Fruit fly (Drosophila melanogaster): ENCODE data around the gene Osi8.
A peak's percentile ranks its signal among the peaks of the same experiment; 100 is the strongest.

The Osi8 gene

dm6 chr3R:6233104-6233503 lies 21.9 kb upstream of the Osi8 start (continued):
- TF ChIP-seq Hr51 (GFP tag; optimal IDR thresholded peaks at IDR 0.05), result peak in 1 of 2 experiments; percentile 37
- TF ChIP-seq CG1603 (tag; optimal IDR thresholded peaks at IDR 0.05), result peak; percentile 32
- no peak for TF ChIP-seq hth (optimal IDR thresholded peaks at IDR 0.05)
- peak; percentile 48 for TF ChIP-seq gem (tag; optimal IDR thresholded peaks at IDR 0.05)
- 0 out of 3 replicates have a peak, but pooled peaks have one; percentile 31 for TF ChIP-seq CG17361 (GFP tag; IDR thresholded peaks at IDR 0.05)
- 0 out of 3 replicates have a peak, but pooled peaks have one; percentile 8 for TF ChIP-seq row (GFP tag; IDR thresholded peaks at IDR 0.05)
- TF ChIP-seq CG17359 (tag; optimal IDR thresholded peaks at IDR 0.05), result peak; percentile 16
- peak; percentile 80 for TF ChIP-seq sens (GFP tag)
- TF ChIP-seq CG15514 (GFP tag; optimal IDR thresholded peaks at IDR 0.05), result no peak
- no peak for TF ChIP-seq CG10267 (tag; optimal IDR thresholded peaks at IDR 0.05)
- TF ChIP-seq MBD-R2 (GFP tag; IDR thresholded peaks at IDR 0.05), result no peak
- no peak for TF ChIP-seq CTCF (GFP tag; optimal IDR thresholded peaks at IDR 0.05)
- no peak for TF ChIP-seq CG1647 (GFP tag; optimal IDR thresholded peaks at IDR 0.05)
- peak; percentile 5 for TF ChIP-seq Ssrp (tag; optimal IDR thresholded peaks at IDR 0.05)
- no peak for TF ChIP-seq CG30431 (GFP tag; optimal IDR thresholded peaks at IDR 0.05)
- no peak for TF ChIP-seq CG34422 (GFP tag; IDR thresholded peaks at IDR 0.05)
- peak; percentile 6 for TF ChIP-seq Blimp-1 (GFP tag; optimal IDR thresholded peaks at IDR 0.05)
- TF ChIP-seq pum (GFP tag; optimal IDR thresholded peaks at IDR 0.05), result no peak
- TF ChIP-seq ERR (GFP tag; optimal IDR thresholded peaks at IDR 0.05), result no peak
- TF ChIP-seq Oli (tag; optimal IDR thresholded peaks at IDR 0.05), result peak; percentile 18
- TF ChIP-seq Doc3 (GFP tag; IDR thresholded peaks at IDR 0.05; ENCODE audit: partially characterized antibody), result no peak
- TF ChIP-seq Med (GFP tag), result peak; percentile 43
- no peak for TF ChIP-seq D (optimal IDR thresholded peaks at IDR 0.05)
- TF ChIP-seq D (GFP tag; optimal IDR thresholded peaks at IDR 0.05), result no peak
- no peak for TF ChIP-seq CG14667 (GFP tag; IDR thresholded peaks at IDR 0.05)
- peak; percentile 52 for TF ChIP-seq Sox102F (GFP tag; optimal IDR thresholded peaks at IDR 0.05)
- TF ChIP-seq CG32767 (GFP tag; IDR thresholded peaks at IDR 0.05), result no peak
- no peak for TF ChIP-seq CG11085 (GFP tag; IDR thresholded peaks at IDR 0.05)
- TF ChIP-seq CG4328 (GFP tag; optimal IDR thresholded peaks at IDR 0.05), result no peak
- peak in 1 of 2 experiments; percentile 11 for TF ChIP-seq Eip74EF (GFP tag; optimal IDR thresholded peaks at IDR 0.05)
- TF ChIP-seq phol (tag; optimal IDR thresholded peaks at IDR 0.05), result peak; percentile 44

DNA sequence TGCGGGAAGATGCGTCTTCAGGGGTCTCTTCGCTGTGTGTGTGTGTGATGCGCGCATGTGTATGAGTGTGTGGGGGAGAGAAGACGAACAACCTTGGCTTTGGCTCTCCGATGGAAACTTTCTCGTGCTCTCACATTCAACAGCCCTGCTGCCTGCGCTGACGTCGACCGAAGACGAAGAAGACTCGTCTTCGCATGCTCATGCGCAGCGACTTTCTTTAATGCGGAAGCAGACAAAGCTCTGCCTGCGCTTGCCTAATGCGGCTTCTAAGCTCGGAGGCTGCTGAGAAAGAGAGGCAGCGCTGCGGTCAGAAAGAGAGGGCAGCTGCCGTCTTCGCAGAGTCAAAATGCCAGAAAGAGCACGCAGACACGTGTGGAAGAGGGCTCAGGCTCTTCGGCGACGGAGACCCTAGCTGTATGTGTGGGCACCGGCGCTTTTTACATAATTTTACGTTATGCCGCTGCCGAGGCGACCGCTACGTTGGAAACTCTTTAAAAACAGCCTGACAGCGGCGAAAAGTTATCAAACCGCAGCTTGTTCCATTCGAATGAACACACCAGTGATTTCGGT lies 20.7 kb upstream of the Osi8 start, which contains the start of gene Osi6:
Gene Osi6, plus strand, starts transcription at position 520 of the 570 bp plus-strand sequence.
- TF ChIP-seq prd (optimal IDR thresholded peaks at IDR 0.05) (no peak), prd (GFP tag; IDR thresholded peaks at IDR 0.05) (no peak), Eip74EF (GFP tag; optimal IDR thresholded peaks at IDR 0.05) (peak in 1 of 2 experiments; percentile 85), CG3163 (GFP tag; optimal IDR thresholded peaks at IDR 0.05) (peak; percentile 33), Trl (optimal IDR thresholded peaks at IDR 0.05) (peak in 1 of 2 experiments; percentile 30), Trl (GFP tag; optimal IDR thresholded peaks at IDR 0.05) (no peak), scrt (GFP tag; optimal IDR thresholded peaks at IDR 0.05) (no peak), cg (GFP tag; optimal IDR thresholded peaks at IDR 0.05) (peak; percentile 46), CG5953 (GFP tag; IDR thresholded peaks at IDR 0.05) (0 out of 2 replicates have a peak, but pooled peaks have one; percentile 12), Pdp1 (GFP tag; optimal IDR thresholded peaks at IDR 0.05) (peak in 1 of 2 experiments; percentile 40), pros (GFP tag; optimal IDR thresholded peaks at IDR 0.05) (peak; percentile 90), sr (GFP tag; IDR thresholded peaks at IDR 0.05) (0 out of 3 replicates have a peak, but pooled peaks have one; percentile 20)
